Worm (Caenorhabditis elegans) whole organism, young adult: ENCODE measurements around the gene cutl-27.
A peak's percentile ranks its signal among the peaks of the same experiment; 100 is the strongest.

ENCODE experiments used
- B0336.3 ChIP-seq: fragments of 200-800 bp; sonication (Bioruptor generic); IDR thresholded peaks from 2 replicates; pipeline ENCODE4 v1.3.6; 2022; ENCODE audit warnings: missing genetic modification characterization, missing compliant biosample characterization
- C17E4.6 ChIP-seq: fragments of 200-800 bp; sonication (Bioruptor generic); IDR thresholded peaks from 2 replicates; pipeline ENCODE4 v1.3.6; 2022; ENCODE audit warnings: missing genetic modification reagents, missing genetic modification characterization, missing compliant biosample characterization
- F37B4.10 ChIP-seq: fragments of 200-800 bp; sonication (Bioruptor generic); IDR thresholded peaks from 2 replicates; pipeline ENCODE4 v1.3.6; 2022; ENCODE audit warnings: missing genetic modification characterization, missing compliant biosample characterization
- F57A8.1 ChIP-seq: fragments of 200-800 bp; sonication (Bioruptor generic); optimal IDR thresholded peaks from 2 replicates; lab custom pipeline; 2018; ENCODE audit warnings: mild to moderate bottlenecking, missing genetic modification characterization, moderate library complexity, missing compliant biosample characterization
- F57C9.4 ChIP-seq: sonication (generic microtip); optimal IDR thresholded peaks from 2 replicates; lab custom pipeline; 2017; ENCODE audit warnings: mild to moderate bottlenecking, missing genetic modification characterization, missing compliant biosample characterization
- T07F8.4 ChIP-seq: sonication (generic microtip); optimal IDR thresholded peaks from 2 replicates; lab custom pipeline; 2016; ENCODE audit warnings: mild to moderate bottlenecking, missing genetic modification characterization, moderate library complexity, missing compliant biosample characterization
- Y67H2A.10 ChIP-seq: fragments of 200-800 bp; sonication (Bioruptor generic); conservative IDR thresholded peaks from 2 replicates; pipeline ENCODE4 v1.3.6; 2022; ENCODE audit warnings: missing genetic modification reagents, missing genetic modification characterization, missing compliant biosample characterization
- Y95B8A.8 ChIP-seq: fragments of 200-800 bp; sonication (Bioruptor generic); IDR thresholded peaks from 2 replicates; pipeline ENCODE4 v1.3.6; 2022; ENCODE audit warnings: missing genetic modification reagents, missing genetic modification characterization, missing compliant biosample characterization
- aptf-3 ChIP-seq: fragments of 200-800 bp; sonication (Bioruptor generic); IDR thresholded peaks from 2 replicates; pipeline ENCODE4 v1.3.6; 2022; ENCODE audit warnings: missing genetic modification characterization, missing compliant biosample characterization
- attf-3 ChIP-seq: fragments of 200-800 bp; sonication (Bioruptor generic); conservative IDR thresholded peaks from 2 replicates; pipeline ENCODE4 v1.3.6; 2022; ENCODE audit warnings: missing genetic modification reagents, missing genetic modification characterization, missing compliant biosample characterization
- attf-5 ChIP-seq: fragments of 200-800 bp; sonication (Bioruptor generic); optimal IDR thresholded peaks from 2 replicates; lab custom pipeline; 2018; ENCODE audit warnings: mild to moderate bottlenecking, missing genetic modification characterization, missing compliant biosample characterization
- bed-2 ChIP-seq: fragments of 200-800 bp; sonication (Bioruptor generic); IDR thresholded peaks from 2 replicates; pipeline ENCODE4 v1.3.6; 2022; ENCODE audit warnings: missing genetic modification reagents, missing genetic modification characterization, missing compliant biosample characterization
- cebp-1 ChIP-seq, 2 experiments: fragments of 200-800 bp in 1 of 2; sonication (Bioruptor generic) in 1 of 2; sonication (generic microtip) in 1 of 2; IDR thresholded peaks in 1 of 2; optimal IDR thresholded peaks in 1 of 2; 2 replicates each; pipeline versions ENCODE4 v1.3.6 to Lab custom; 2017 to 2022; ENCODE audit warnings: missing compliant biosample characterization in 2 of 2, missing genetic modification characterization in 2 of 2, mild to moderate bottlenecking in 1 of 2, missing genetic modification reagents in 1 of 2, moderate library complexity in 1 of 2
- ceh-91 ChIP-seq: fragments of 200-800 bp; sonication (Bioruptor generic); IDR thresholded peaks from 2 replicates; pipeline ENCODE4 v1.3.6; 2022; ENCODE audit warnings: missing genetic modification reagents, missing genetic modification characterization, missing compliant biosample characterization
- egl-44 ChIP-seq: fragments of 200-800 bp; sonication (Bioruptor generic); IDR thresholded peaks from 2 replicates; pipeline ENCODE4 v1.3.6; 2022; ENCODE audit warnings: missing genetic modification reagents, missing genetic modification characterization, missing compliant biosample characterization
- egrh-3 ChIP-seq: fragments of 200-800 bp; sonication (Bioruptor generic); IDR thresholded peaks from 2 replicates; pipeline ENCODE4 v1.3.6; 2022; ENCODE audit warnings: missing genetic modification reagents, missing genetic modification characterization, missing compliant biosample characterization
- ekl-4 ChIP-seq: fragments of 200-800 bp; sonication (Bioruptor generic); IDR thresholded peaks from 2 replicates; pipeline ENCODE4 v1.3.6; 2022; ENCODE audit warnings: missing genetic modification reagents, missing genetic modification characterization, missing compliant biosample characterization
- ets-4 ChIP-seq: fragments of 200-800 bp; sonication (Bioruptor generic); optimal IDR thresholded peaks from 2 replicates; lab custom pipeline; 2018; ENCODE audit warnings: mild to moderate bottlenecking, missing genetic modification characterization, missing compliant biosample characterization
- fkh-3 ChIP-seq: sonication (generic microtip); optimal IDR thresholded peaks from 2 replicates; lab custom pipeline; 2016; ENCODE audit warnings: mild to moderate bottlenecking, missing genetic modification characterization, missing compliant biosample characterization
- gei-17 ChIP-seq: fragments of 200-800 bp; sonication (Bioruptor generic); optimal IDR thresholded peaks from 2 replicates; lab custom pipeline; 2018; ENCODE audit warnings: mild to moderate bottlenecking, missing genetic modification characterization, missing compliant biosample characterization
- hlh-12 ChIP-seq: sonication (generic microtip); optimal IDR thresholded peaks from 2 replicates; lab custom pipeline; 2016; ENCODE audit warnings: missing genetic modification characterization, missing compliant biosample characterization
- hlh-26 ChIP-seq: fragments of 200-800 bp; sonication (Bioruptor generic); conservative IDR thresholded peaks from 2 replicates; pipeline ENCODE4 v1.3.6; 2022; ENCODE audit warnings: missing genetic modification reagents, missing genetic modification characterization, missing compliant biosample characterization
- hmg-20 ChIP-seq: fragments of 200-800 bp; sonication (Bioruptor generic); IDR thresholded peaks from 2 replicates; pipeline ENCODE4 v1.3.6; 2022; ENCODE audit warnings: missing genetic modification reagents, missing genetic modification characterization, missing compliant biosample characterization
- let-607 ChIP-seq, 2 experiments: fragments of 200-800 bp in 1 of 2; sonication (Bioruptor generic) in 1 of 2; sonication (generic microtip) in 1 of 2; optimal IDR thresholded peaks; 2 replicates each; lab custom pipeline; 2016 to 2018; ENCODE audit warnings: mild to moderate bottlenecking in 2 of 2, missing compliant biosample characterization in 2 of 2, missing genetic modification characterization in 2 of 2, moderate library complexity in 2 of 2, missing genotype in 1 of 2
- lin-26 ChIP-seq: fragments of 200-800 bp; sonication (Bioruptor generic); IDR thresholded peaks from 2 replicates; pipeline ENCODE4 v1.3.6; 2022; ENCODE audit warnings: missing genetic modification reagents, missing genetic modification characterization, missing compliant biosample characterization
- lin-54 ChIP-seq: fragments of 200-800 bp; sonication (Bioruptor generic); optimal IDR thresholded peaks from 2 replicates; lab custom pipeline; 2018; ENCODE audit warnings: mild to moderate bottlenecking, missing genetic modification characterization, missing compliant biosample characterization
- nfya-2 ChIP-seq: fragments of 200-800 bp; sonication (Bioruptor generic); IDR thresholded peaks from 2 replicates; pipeline ENCODE4 v1.3.6; 2022; ENCODE audit warnings: missing genetic modification reagents, missing genetic modification characterization, missing compliant biosample characterization
- nfyb-1 ChIP-seq: fragments of 200-800 bp; sonication (Bioruptor generic); IDR thresholded peaks from 2 replicates; pipeline ENCODE4 v1.3.6; 2022; ENCODE audit warnings: missing genetic modification reagents, missing genetic modification characterization, missing compliant biosample characterization
- nhr-27 ChIP-seq: fragments of 200-800 bp; sonication (Bioruptor generic); optimal IDR thresholded peaks from 2 replicates; lab custom pipeline; 2018; ENCODE audit warnings: mild to moderate bottlenecking, missing genetic modification characterization, moderate library complexity, missing compliant biosample characterization
- nhr-80 ChIP-seq: sonication (generic microtip); optimal IDR thresholded peaks from 2 replicates; lab custom pipeline; 2016; ENCODE audit warnings: missing genetic modification characterization, missing compliant biosample characterization
- pha-4 ChIP-seq: fragments of 150-350 bp; sonication (generic microtip); optimal IDR thresholded peaks from 2 replicates; lab custom pipeline; 2014; ENCODE audit warnings: missing biosample characterization, missing genetic modification reagents, missing genetic modification characterization
- repo-1 ChIP-seq: sonication (generic microtip); optimal IDR thresholded peaks from 2 replicates; lab custom pipeline; 2017; ENCODE audit warnings: mild to moderate bottlenecking, missing genetic modification characterization, missing compliant biosample characterization
- snpc-4 ChIP-seq, 5 experiments: fragments of 150-350 bp in 1 of 5; sonication (generic microtip) in 4 of 5; optimal IDR thresholded peaks; 2 replicates each; lab custom pipeline; 2014 to 2018; ENCODE audit warnings: missing genetic modification characterization in 5 of 5, missing biosample characterization in 3 of 5, antibody characterized with exemption in 2 of 5, mild to moderate bottlenecking in 2 of 5, missing compliant biosample characterization in 2 of 5, missing genotype in 2 of 5, moderate library complexity in 2 of 5, missing genetic modification reagents in 1 of 5
- somi-1 ChIP-seq: fragments of 200-800 bp; sonication (Bioruptor generic); optimal IDR thresholded peaks from 2 replicates; lab custom pipeline; 2018; ENCODE audit warnings: mild to moderate bottlenecking, missing genetic modification characterization, missing compliant biosample characterization
- tbx-9 ChIP-seq: sonication (generic microtip); optimal IDR thresholded peaks from 2 replicates; lab custom pipeline; 2016; ENCODE audit warnings: borderline replicate concordance, missing genetic modification characterization, inconsistent platforms, missing compliant biosample characterization
- xnd-1 ChIP-seq: sonication (generic microtip); optimal IDR thresholded peaks from 2 replicates; lab custom pipeline; 2016; ENCODE audit warnings: missing genotype, missing genetic modification reagents, missing genetic modification characterization, missing compliant biosample characterization
- ztf-18 ChIP-seq: sonication (generic microtip); optimal IDR thresholded peaks from 2 replicates; lab custom pipeline; 2016; ENCODE audit warnings: missing genotype, mild to moderate bottlenecking, missing genetic modification characterization, missing compliant biosample characterization
- ztf-22 ChIP-seq: fragments of 200-800 bp; sonication (Bioruptor generic); optimal IDR thresholded peaks from 2 replicates; lab custom pipeline; 2018; ENCODE audit warnings: mild to moderate bottlenecking, missing genetic modification characterization, moderate library complexity, missing compliant biosample characterization
- ztf-26 ChIP-seq: sonication (generic microtip); optimal IDR thresholded peaks from 2 replicates; lab custom pipeline; 2017; ENCODE audit warnings: missing genetic modification characterization, missing compliant biosample characterization
- ztf-28 ChIP-seq: fragments of 200-800 bp; sonication (Bioruptor generic); IDR thresholded peaks from 2 replicates; pipeline ENCODE4 v1.3.6; 2022; ENCODE audit warnings: missing genetic modification reagents, missing genetic modification characterization, missing compliant biosample characterization

cutl-27 gene

DNA sequence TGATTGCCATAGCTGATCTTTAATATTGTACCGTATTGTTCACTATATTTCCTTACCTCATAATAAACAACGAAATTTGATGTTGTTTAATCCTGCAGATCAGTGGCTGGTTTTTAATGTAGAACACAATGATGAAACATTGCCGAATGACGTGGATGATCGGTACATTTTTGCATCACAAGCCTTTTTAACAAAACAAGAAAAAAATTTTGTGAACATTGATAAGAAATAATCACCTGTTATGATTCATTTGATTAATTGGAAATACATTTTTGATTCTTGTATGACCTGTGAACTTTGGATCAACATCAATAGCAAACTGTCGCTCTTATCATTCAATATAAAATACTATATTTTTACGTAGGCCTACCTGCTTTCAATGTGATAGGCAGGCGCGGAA, 24.5 kb downstream of the cutl-27 start:
- peak; percentile 1 for TF ChIP-seq nhr-80 (tag; lab: Kevin White, UChicago)
- no peak for TF ChIP-seq T07F8.4 (tag; lab: Kevin White, UChicago)

ce11 chrIV:11903676-11904075, 25.3 kb downstream of the cutl-27 start:
- TF ChIP-seq attf-3 (GFP tag; lab: Robert Waterston, UW) (no peak), lin-54 (GFP tag; lab: Kevin White, UChicago) (no peak), snpc-4 (GFP tag; optimal IDR thresholded peaks at IDR 0.05; lab: Kevin White, UChicago) (no peak), snpc-4 (tag; optimal IDR thresholded peaks at IDR 0.05; lab: Kevin White, UChicago) (no peak), let-607 (tag; optimal IDR thresholded peaks at IDR 0.05; lab: Kevin White, UChicago) (no peak), F57A8.1 (no peak), egl-44 (GFP tag; lab: Robert Waterston, UW) (no peak), somi-1 (GFP tag; lab: Kevin White, UChicago) (no peak), T07F8.4 (tag; lab: Kevin White, UChicago) (no peak), fkh-3 (no peak), F57C9.4 (tag; lab: Kevin White, UChicago) (no peak), bed-2 (no peak), F37B4.10 (no peak)

DNA sequence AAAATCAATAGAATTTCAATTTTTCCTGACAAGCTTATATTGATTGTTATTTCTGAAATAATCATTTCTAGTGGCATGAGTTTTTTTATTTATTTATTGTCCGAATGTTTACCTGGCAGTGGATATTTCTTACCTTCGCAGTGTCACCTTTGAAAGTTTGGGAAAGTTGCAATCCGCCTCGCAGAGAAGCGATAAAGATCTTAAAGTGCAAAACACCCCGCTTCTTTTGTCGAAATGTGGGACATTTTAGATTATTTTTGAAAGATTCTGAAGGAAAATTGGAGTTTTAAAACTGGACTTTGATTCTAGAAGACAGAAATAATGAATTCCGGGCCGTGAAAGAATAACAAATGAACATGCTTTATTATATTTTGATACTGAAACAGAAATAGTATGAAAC, 30.4 kb downstream of the cutl-27 start:
- TF ChIP-seq repo-1 (tag; lab: Kevin White, UChicago) (no peak), ztf-28 (GFP tag; lab: Robert Waterston, UW) (no peak), attf-5 (no peak), egrh-3 (GFP tag; lab: Robert Waterston, UW) (no peak), hlh-26 (GFP tag; lab: Robert Waterston, UW) (no peak), aptf-3 (GFP tag; lab: Robert Waterston, UW) (no peak), F57A8.1 (no peak), xnd-1 (tag; lab: Kevin White, UChicago) (no peak), nfya-2 (GFP tag; lab: Robert Waterston, UW) (no peak), nhr-27 (tag; lab: Kevin White, UChicago) (no peak)

DNA sequence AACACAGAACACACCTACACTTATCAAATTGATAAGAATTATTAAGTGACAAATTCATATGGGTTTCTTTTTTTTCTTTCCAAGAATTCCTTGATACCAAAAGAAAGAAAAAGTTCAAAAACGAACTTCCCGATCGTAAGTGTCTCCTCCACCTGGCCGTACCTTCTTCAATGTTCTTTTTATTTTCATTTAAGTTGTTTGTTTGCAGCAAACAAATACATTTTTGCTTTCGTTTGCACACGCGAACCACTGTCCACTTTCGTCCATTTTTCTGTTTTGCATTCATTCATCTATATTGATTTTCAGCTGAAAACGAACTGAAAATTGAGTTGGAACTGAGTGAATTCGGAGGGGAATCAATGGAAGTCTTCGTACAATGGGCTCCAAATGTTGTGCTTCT, 33.4 kb downstream of the cutl-27 start, which contains the start of gene VZK822L.2:
TSS of gene VZK822L.2 (plus strand) at position 301 of the 400 bp plus-strand sequence.
- TF ChIP-seq nhr-80 (tag; lab: Kevin White, UChicago) (peak; percentile 28), attf-5 (no peak), hlh-12 (no peak), lin-26 (GFP tag; lab: Robert Waterston, UW) (no peak)
- TF ChIP-seq, all 124 proteins: peak for 1

DNA sequence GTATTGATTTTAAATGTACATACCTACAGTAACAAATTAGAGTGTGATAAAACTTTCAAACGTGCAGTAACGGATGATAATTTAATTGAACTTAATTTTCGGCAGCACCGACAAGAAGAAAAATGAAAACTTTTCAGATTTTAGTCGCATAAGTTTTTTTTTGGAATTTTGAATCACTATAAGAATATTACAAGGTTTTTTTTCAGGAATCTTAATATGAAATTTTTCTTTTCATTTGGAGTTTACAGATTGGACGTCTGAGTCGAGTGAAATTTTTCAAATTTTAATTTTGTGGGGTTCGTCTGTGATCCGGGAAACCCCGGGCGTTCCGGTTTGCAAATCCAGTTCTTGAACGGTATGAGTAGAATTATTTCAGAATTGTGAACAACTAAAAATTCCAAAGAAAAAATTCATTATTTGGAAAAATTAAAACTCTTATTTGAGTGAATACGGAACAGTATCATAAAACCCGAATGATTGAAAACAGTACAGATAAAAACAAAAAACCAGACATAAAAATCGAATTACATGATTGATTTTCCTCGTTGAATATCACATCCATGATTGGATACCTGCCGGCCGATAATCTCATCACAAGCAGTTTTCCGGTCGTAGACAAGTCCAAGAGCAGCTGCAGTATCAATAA, 35.1 kb downstream of the cutl-27 start:
- TF ChIP-seq C17E4.6 (no peak), ekl-4 (peak; percentile 61), gei-17 (GFP tag; lab: Kevin White, UChicago) (peak; percentile 26), ztf-18 (tag; lab: Kevin White, UChicago) (no peak), repo-1 (tag; lab: Kevin White, UChicago) (peak; percentile 68), B0336.3 (GFP tag; lab: Robert Waterston, UW) (peak; percentile 87), tbx-9 (tag; lab: Kevin White, UChicago) (no peak), ztf-22 (GFP tag; lab: Kevin White, UChicago) (no peak), Y67H2A.10 (GFP tag; lab: Robert Waterston, UW) (no peak), ets-4 (GFP tag; lab: Kevin White, UChicago) (no peak), pha-4 (no peak), cebp-1 (GFP tag; IDR thresholded peaks at IDR 0.05; lab: Robert Waterston, UW) (no peak; the same call in 1 of the 2 replicates), cebp-1 (tag; optimal IDR thresholded peaks at IDR 0.05; lab: Kevin White, UChicago) (peak; percentile 74), hlh-12 (no peak), nfyb-1 (GFP tag; lab: Robert Waterston, UW) (peak; percentile 65), ztf-26 (tag; lab: Kevin White, UChicago) (peak; percentile 34), ceh-91 (GFP tag; lab: Robert Waterston, UW) (no peak), hmg-20 (no peak), Y95B8A.8 (peak; percentile 21; the same call in 1 of the 2 replicates)
